Fruit fly (Drosophila melanogaster) whole organism, wandering third instar larva: ENCODE data around the gene rngo.

Experiments
- Abd-B ChIP-seq: fragments of >200 bp; optimal IDR thresholded peaks from 2 replicates; lab custom pipeline; 2017; ENCODE audit warnings: missing biosample characterization, missing genetic modification characterization
- CG32264 ChIP-seq: fragments of 200-800 bp; sonication (Bioruptor generic); optimal IDR thresholded peaks from 2 replicates; lab custom pipeline; 2016; ENCODE audit warnings: missing biosample characterization, missing genetic modification characterization
- CG9705 ChIP-seq: fragments of 200-800 bp; sonication (Bioruptor generic); optimal IDR thresholded peaks from 2 replicates; lab custom pipeline; 2018; ENCODE audit warnings: missing biosample characterization, mild to moderate bottlenecking, missing genetic modification characterization
- CrebA ChIP-seq: fragments of 200-800 bp; sonication (Bioruptor generic); optimal IDR thresholded peaks from 2 replicates; lab custom pipeline; 2016; ENCODE audit warnings: missing biosample characterization, mild to moderate bottlenecking, missing genetic modification characterization, borderline replicate concordance
- Dfd ChIP-seq: fragments of >200 bp; optimal IDR thresholded peaks from 2 replicates; lab custom pipeline; 2017; ENCODE audit warnings: missing biosample characterization, missing genetic modification characterization
- Dif ChIP-seq: fragments of 200-275, 200-300 bp; sonication (Bioruptor generic); optimal IDR thresholded peaks from 2 replicates; lab custom pipeline; 2018; ENCODE audit warnings: missing biosample characterization, missing genetic modification characterization; ENCODE audit not compliant: partially characterized antibody
- GATAd ChIP-seq: sonication (Bioruptor generic); optimal IDR thresholded peaks from 2 replicates; lab custom pipeline; 2016; ENCODE audit warnings: missing biosample characterization, missing genetic modification characterization
- HLH106 ChIP-seq: fragments of 200-800 bp; optimal IDR thresholded peaks from 3 replicates; lab custom pipeline; 2019; ENCODE audit warnings: missing biosample characterization, mild to moderate bottlenecking, missing genetic modification characterization, moderate library complexity
- Hnf4 ChIP-seq: fragments of 200-800 bp; sonication (Bioruptor generic); optimal IDR thresholded peaks from 2 replicates; lab custom pipeline; 2016; ENCODE audit warnings: missing biosample characterization, mild to moderate bottlenecking, missing genetic modification characterization
- Hr78 ChIP-seq: fragments of >200 bp; optimal IDR thresholded peaks from 2 replicates; lab custom pipeline; 2017; ENCODE audit warnings: missing biosample characterization, missing genetic modification characterization
- Hr83 ChIP-seq: fragments of 200-300 bp; sonication (Bioruptor generic); optimal IDR thresholded peaks from 2 replicates; lab custom pipeline; 2016; ENCODE audit warnings: missing biosample characterization, mild to moderate bottlenecking, missing genetic modification characterization, moderate library complexity; ENCODE audit not compliant: poor library complexity, severe bottlenecking
- Jra ChIP-seq: sonication (Bioruptor generic); optimal IDR thresholded peaks from 2 replicates; lab custom pipeline; 2016; ENCODE audit warnings: missing biosample characterization, missing genetic modification characterization
- Mio ChIP-seq: sonication (Bioruptor generic); optimal IDR thresholded peaks from 2 replicates; lab custom pipeline; 2016; ENCODE audit warnings: missing biosample characterization, missing genetic modification characterization
- Myc ChIP-seq: fragments of >200 bp; optimal IDR thresholded peaks from 2 replicates; lab custom pipeline; 2017
- N ChIP-seq: fragments of >200 bp; optimal IDR thresholded peaks from 2 replicates; lab custom pipeline; 2018; ENCODE audit warnings: missing biosample characterization, missing external identifiers, missing genetic modification characterization
- OdsH ChIP-seq: fragments of 200-800 bp; sonication (Bioruptor generic); optimal IDR thresholded peaks from 2 replicates; lab custom pipeline; 2016; ENCODE audit warnings: missing biosample characterization, mild to moderate bottlenecking, missing genetic modification characterization
- Rel ChIP-seq, 2 experiments: fragments of 200-800 bp; sonication (Bioruptor generic) in 1 of 2; optimal IDR thresholded peaks; 2 replicates in 1 of 2; 3 replicates in 1 of 2; lab custom pipeline; 2016 to 2019; ENCODE audit warnings: mild to moderate bottlenecking in 2 of 2, missing biosample characterization in 2 of 2, missing genetic modification characterization in 2 of 2, moderate library complexity in 1 of 2
- Sp1 ChIP-seq: fragments of 200-800 bp; sonication (Bioruptor generic); optimal IDR thresholded peaks from 3 replicates; lab custom pipeline; 2019; ENCODE audit warnings: missing biosample characterization, mild to moderate bottlenecking, missing genetic modification characterization, moderate library complexity
- Vsx2 ChIP-seq: fragments of 200-300, 225-300 bp; sonication (Bioruptor generic); optimal IDR thresholded peaks from 2 replicates; lab custom pipeline; 2018; ENCODE audit warnings: missing biosample characterization, missing genetic modification characterization; ENCODE audit not compliant: partially characterized antibody
- br ChIP-seq: fragments of 200-800 bp; sonication (Bioruptor generic); optimal IDR thresholded peaks from 2 replicates; lab custom pipeline; 2016; ENCODE audit warnings: missing biosample characterization, missing genetic modification characterization
- brk ChIP-seq: fragments of 200-800 bp; sonication (Bioruptor generic); optimal IDR thresholded peaks from 2 replicates; lab custom pipeline; 2016; ENCODE audit warnings: missing biosample characterization, mild to moderate bottlenecking, missing genetic modification characterization
- dl ChIP-seq, 2 experiments: fragments of 175-275, 200-275 bp in 1 of 2; fragments of 200-275 bp in 1 of 2; sonication (Bioruptor generic); optimal IDR thresholded peaks; lab custom pipeline; 2018; ENCODE audit warnings: mild to moderate bottlenecking in 2 of 2, missing biosample characterization in 2 of 2, missing genetic modification characterization in 2 of 2, moderate library complexity in 2 of 2; ENCODE audit not compliant: partially characterized antibody in 2 of 2, insufficient read depth in 1 of 2
- dmrt93B ChIP-seq: fragments of 200-800 bp; sonication (Bioruptor generic); optimal IDR thresholded peaks from 2 replicates; lab custom pipeline; 2018; ENCODE audit warnings: missing biosample characterization, mild to moderate bottlenecking, missing genetic modification characterization
- dsf ChIP-seq: sonication (Bioruptor generic); optimal IDR thresholded peaks from 2 replicates; lab custom pipeline; 2016; ENCODE audit warnings: missing biosample characterization, missing genetic modification characterization, borderline replicate concordance
- ey ChIP-seq: fragments of 200-800 bp; sonication (Bioruptor generic); optimal IDR thresholded peaks from 2 replicates; lab custom pipeline; 2016; ENCODE audit warnings: missing biosample characterization, missing genetic modification characterization
- foxo ChIP-seq, 2 experiments: fragments of 200-800 bp; sonication (Bioruptor generic); optimal IDR thresholded peaks; 2 replicates in 1 of 2; 3 replicates in 1 of 2; lab custom pipeline; 2016 to 2017; ENCODE audit warnings: missing biosample characterization in 2 of 2, missing genetic modification characterization in 2 of 2
- fru ChIP-seq: fragments of 200-800 bp; sonication (Bioruptor generic); optimal IDR thresholded peaks from 3 replicates; lab custom pipeline; 2016; ENCODE audit warnings: missing biosample characterization, mild to moderate bottlenecking, missing genetic modification characterization
- h ChIP-seq: fragments of 200-800 bp; sonication (Bioruptor generic); optimal IDR thresholded peaks from 3 replicates; lab custom pipeline; 2016; ENCODE audit warnings: missing biosample characterization, mild to moderate bottlenecking, missing genetic modification characterization
- jim ChIP-seq: fragments of 175-275, 200-325 bp; sonication (Bioruptor generic); optimal IDR thresholded peaks from 2 replicates; lab custom pipeline; 2016; ENCODE audit warnings: missing biosample characterization, mild to moderate bottlenecking, missing genetic modification characterization
- lola ChIP-seq: fragments of >200 bp; optimal IDR thresholded peaks from 2 replicates; lab custom pipeline; 2017; ENCODE audit warnings: missing biosample characterization, missing genetic modification characterization
- pan ChIP-seq: fragments of >200 bp; optimal IDR thresholded peaks from 2 replicates; lab custom pipeline; 2017
- psq ChIP-seq: fragments of 200-800 bp; sonication (Bioruptor generic); optimal IDR thresholded peaks from 3 replicates; lab custom pipeline; 2017; ENCODE audit warnings: missing biosample characterization, mild to moderate bottlenecking, missing genetic modification characterization, moderate library complexity
- rgr ChIP-seq: fragments of 200-800 bp; sonication (Bioruptor generic); optimal IDR thresholded peaks from 3 replicates; lab custom pipeline; 2016; ENCODE audit warnings: missing biosample characterization, mild to moderate bottlenecking, missing genetic modification characterization
- sage ChIP-seq: fragments of 200-800 bp; sonication (Bioruptor generic); optimal IDR thresholded peaks from 2 replicates; lab custom pipeline; 2016; ENCODE audit warnings: missing biosample characterization, mild to moderate bottlenecking, missing genetic modification characterization
- sv ChIP-seq: fragments of 200-800 bp; sonication (Bioruptor generic); optimal IDR thresholded peaks from 3 replicates; lab custom pipeline; 2016; ENCODE audit warnings: missing biosample characterization, missing genetic modification characterization
- tai ChIP-seq: sonication (Bioruptor generic); optimal IDR thresholded peaks from 2 replicates; lab custom pipeline; 2016; ENCODE audit warnings: missing biosample characterization, missing genetic modification characterization
- usp ChIP-seq: fragments of >200 bp; optimal IDR thresholded peaks from 2 replicates; lab custom pipeline; 2017; ENCODE audit warnings: missing biosample characterization, missing genetic modification characterization
- woc ChIP-seq: sonication (Bioruptor generic); optimal IDR thresholded peaks from 2 replicates; lab custom pipeline; 2016; ENCODE audit warnings: missing biosample characterization, mild to moderate bottlenecking, missing genetic modification characterization

The rngo gene

DNA sequence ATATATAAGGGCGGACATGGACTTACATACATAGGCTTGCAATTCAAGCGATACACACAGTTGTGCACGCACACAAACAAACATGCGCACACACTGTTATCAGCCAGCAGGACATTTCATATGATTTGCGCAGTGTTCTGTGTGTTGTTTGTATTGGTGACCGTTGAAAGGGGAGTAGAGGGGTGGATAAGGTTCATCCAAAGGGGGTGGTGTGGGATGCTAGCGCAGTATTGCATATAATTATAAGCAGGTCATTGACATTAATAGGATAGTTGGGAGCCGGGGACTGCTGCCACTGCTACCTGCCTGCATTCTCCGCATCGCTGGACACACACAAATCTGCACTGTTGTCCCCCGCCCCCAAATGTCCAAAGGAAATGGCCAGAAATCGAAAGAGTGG lies 12.8 kb upstream of the rngo start:
- TF ChIP-seq pan (lab: Kevin White, UChicago) (no peak), CG9705 (GFP tag; lab: Kevin White, UChicago) (no peak), Sp1 (GFP tag; lab: Kevin White, UChicago) (no peak), brk (no peak), OdsH (GFP tag; lab: Kevin White, UChicago) (no peak), woc (no peak), HLH106 (no peak), fru (GFP tag; lab: Kevin White, UChicago) (no peak), GATAd (no peak)
- TF ChIP-seq, all 38 proteins: peak for 0

- TF ChIP-seq Abd-B (GFP tag; lab: Kevin White, UChicago) (no peak), Rel (GFP tag; optimal IDR thresholded peaks at IDR 0.05; lab: Kevin White, UChicago) (no peak), Rel (tag; optimal IDR thresholded peaks at IDR 0.05; lab: Kevin White, UChicago) (peak; percentile 98)
These were observed 1.1 kb downstream of the rngo start for dm6 chrX:16442361-16442760.

dm6 chrX:16446769-16447168 lies 5.5 kb downstream of the rngo start, which contains the start of gene eIF2alpha:
eIF2alpha (minus strand) TSS chrX:16446993.
- TF ChIP-seq woc, result no peak
- TF ChIP-seq rgr, result peak; percentile 23
- TF ChIP-seq Rel (GFP tag; optimal IDR thresholded peaks at IDR 0.05; lab: Kevin White, UChicago), result no peak
- TF ChIP-seq Rel (tag; optimal IDR thresholded peaks at IDR 0.05; lab: Kevin White, UChicago), result peak; percentile 59

- TF ChIP-seq N (GFP tag; lab: Kevin White, UChicago) (peak; percentile 92), Hr83 (GFP tag; lab: Kevin White, UChicago) (peak; percentile 8), dsf (GFP tag; lab: Kevin White, UChicago) (no peak), woc (no peak), GATAd (no peak), ey (GFP tag; lab: Kevin White, UChicago) (no peak), Myc (lab: Kevin White, UChicago) (peak; percentile 35), Rel (GFP tag; optimal IDR thresholded peaks at IDR 0.05; lab: Kevin White, UChicago) (peak; percentile 39), Rel (tag; optimal IDR thresholded peaks at IDR 0.05; lab: Kevin White, UChicago) (no peak), Vsx2 (GFP tag; lab: Kevin White, UChicago) (no peak), br (GFP tag; lab: Kevin White, UChicago) (no peak), Sp1 (GFP tag; lab: Kevin White, UChicago) (peak; percentile 77), Dif (GFP tag; lab: Kevin White, UChicago) (peak; percentile 6), Jra (GFP tag; lab: Kevin White, UChicago) (peak; percentile 20), CG32264 (no peak), usp (GFP tag; lab: Kevin White, UChicago) (no peak), OdsH (GFP tag; lab: Kevin White, UChicago) (peak; percentile 4), tai (GFP tag; lab: Kevin White, UChicago) (no peak), Abd-B (GFP tag; lab: Kevin White, UChicago) (peak; percentile 48), h (GFP tag; lab: Kevin White, UChicago) (peak; percentile 19), brk (no peak), rgr (peak; percentile 32), Hnf4 (no peak), sv (GFP tag; lab: Kevin White, UChicago) (no peak), CrebA (no peak), pan (lab: Kevin White, UChicago) (no peak), Mio (GFP tag; lab: Kevin White, UChicago) (no peak), HLH106 (no peak), sage (GFP tag; lab: Kevin White, UChicago) (no peak), foxo (GFP tag; optimal IDR thresholded peaks at IDR 0.05; lab: Kevin White, UChicago) (no peak), dl (GFP tag; optimal IDR thresholded peaks at IDR 0.05; lab: Kevin White, UChicago; ENCODE audit: insufficient read depth in 1 of 2, partially characterized antibody in 2 of 2) (no peak), lola (GFP tag; lab: Kevin White, UChicago) (no peak), fru (GFP tag; lab: Kevin White, UChicago) (peak; percentile 58), Dfd (GFP tag; lab: Kevin White, UChicago) (no peak), psq (GFP tag; lab: Kevin White, UChicago) (peak; percentile 1), jim (GFP tag; lab: Kevin White, UChicago) (peak; percentile 58), CG9705 (GFP tag; lab: Kevin White, UChicago) (no peak), Hr78 (GFP tag; lab: Kevin White, UChicago) (peak; percentile 18), dmrt93B (GFP tag; lab: Kevin White, UChicago) (no peak)
These were observed 7.3 kb downstream of the rngo start, which contains the start of the genes CG34015 and eIF4H1 for dm6 chrX:16448252-16449191. CG34015 (minus strand) TSS chrX:16448302. eIF4H1 (plus strand) TSS chrX:16448665.
